Worm (Caenorhabditis elegans) whole organism, L1 larva: ENCODE results near the gene Y46H3A.5.

Source experiments
- C04F5.9 ChIP-seq: sonication (generic microtip); optimal IDR thresholded peaks from 2 replicates; lab custom pipeline; 2016; ENCODE audit warnings: missing genetic modification characterization, missing compliant biosample characterization
- C16A3.4 ChIP-seq: fragments of 150-350 bp; optimal IDR thresholded peaks from 2 replicates; lab custom pipeline; 2014; ENCODE audit warnings: missing biosample characterization, missing genetic modification characterization
- Y116A8C.19 ChIP-seq: sonication (generic microtip); optimal IDR thresholded peaks from 2 replicates; lab custom pipeline; 2016; ENCODE audit warnings: missing compliant biosample characterization, missing genetic modification characterization, borderline replicate concordance
- aha-1 ChIP-seq: fragments of 150-350 bp; optimal IDR thresholded peaks from 2 replicates; lab custom pipeline; 2014; ENCODE audit warnings: missing biosample characterization, missing genetic modification characterization
- alr-1 ChIP-seq: fragments of 200-800 bp; sonication (Bioruptor generic); optimal IDR thresholded peaks from 2 replicates; lab custom pipeline; 2018; ENCODE audit warnings: borderline replicate concordance, mild to moderate bottlenecking, missing genetic modification characterization, missing compliant biosample characterization
- aly-2 ChIP-seq: fragments of 150-350 bp; optimal IDR thresholded peaks from 2 replicates; lab custom pipeline; 2014; ENCODE audit warnings: missing biosample characterization, missing genetic modification characterization
- ceh-8 ChIP-seq: fragments of 200-800 bp; sonication (Bioruptor generic); optimal IDR thresholded peaks from 2 replicates; lab custom pipeline; 2018; ENCODE audit warnings: mild to moderate bottlenecking, missing genetic modification characterization, moderate library complexity, missing compliant biosample characterization
- ceh-82 ChIP-seq, 3 experiments: fragments of 150-350 bp in 1 of 3; sonication (generic microtip) in 2 of 3; optimal IDR thresholded peaks; 2 replicates each; lab custom pipeline; 2014 to 2017; ENCODE audit warnings: missing biosample characterization in 3 of 3, missing genetic modification characterization in 3 of 3
- ceh-88 ChIP-seq: fragments of 200-800 bp; sonication (Bioruptor generic); IDR thresholded peaks from 2 replicates; pipeline ENCODE4 v1.3.6; 2022; ENCODE audit warnings: missing genetic modification characterization, missing compliant biosample characterization
- ces-1 ChIP-seq: fragments of 150-350 bp; optimal IDR thresholded peaks from 2 replicates; lab custom pipeline; 2014; ENCODE audit warnings: missing biosample characterization, missing genetic modification reagents, missing genetic modification characterization
- dpl-1 ChIP-seq, 3 experiments: fragments of 150-350 bp in 2 of 3; sonication (generic microtip) in 1 of 3; optimal IDR thresholded peaks; 2 replicates each; lab custom pipeline; 2014 to 2017; ENCODE audit warnings: missing biosample characterization in 3 of 3, missing genetic modification characterization in 3 of 3, missing genetic modification reagents in 3 of 3
- egl-13 ChIP-seq: sonication (generic microtip); optimal IDR thresholded peaks from 2 replicates; lab custom pipeline; 2016; ENCODE audit warnings: missing genotype, missing genetic modification reagents, missing genetic modification characterization, missing compliant biosample characterization
- elt-2 ChIP-seq: sonication (generic microtip); optimal IDR thresholded peaks from 2 replicates; lab custom pipeline; 2016; ENCODE audit warnings: missing genetic modification characterization, mild to moderate bottlenecking, inconsistent platforms, missing compliant biosample characterization, missing genetic modification reagents
- elt-3 ChIP-seq, 6 experiments: fragments of 150-350 bp in 1 of 6; sonication (generic microtip); optimal IDR thresholded peaks; 2 replicates each; lab custom pipeline; 2017 to 2018; ENCODE audit warnings: missing biosample characterization in 6 of 6, missing genetic modification characterization in 6 of 6, inconsistent platforms in 1 of 6
- ets-5 ChIP-seq: fragments of 200-800 bp; sonication (Bioruptor generic); IDR thresholded peaks from 2 replicates; pipeline ENCODE4 v1.3.6; 2022; ENCODE audit warnings: missing genetic modification characterization, missing compliant biosample characterization
- fkh-8 ChIP-seq: sonication (generic microtip); optimal IDR thresholded peaks from 2 replicates; lab custom pipeline; 2016; ENCODE audit warnings: mild to moderate bottlenecking, missing genetic modification characterization, missing compliant biosample characterization
- fos-1 ChIP-seq: fragments of 150-350 bp; optimal IDR thresholded peaks from 2 replicates; lab custom pipeline; 2014; ENCODE audit warnings: missing biosample characterization, missing genetic modification characterization
- grh-1 ChIP-seq: fragments of 200-800 bp; sonication (Bioruptor generic); IDR thresholded peaks from 2 replicates; pipeline ENCODE4 v1.3.6; 2022; ENCODE audit warnings: missing genetic modification reagents, missing genetic modification characterization, missing compliant biosample characterization
- irx-1 ChIP-seq: sonication (generic microtip); optimal IDR thresholded peaks from 2 replicates; lab custom pipeline; 2016; ENCODE audit warnings: missing genetic modification characterization, missing compliant biosample characterization
- isw-1 ChIP-seq: fragments of 200-800 bp; sonication (Bioruptor generic); IDR thresholded peaks from 2 replicates; pipeline ENCODE4 v1.3.6; 2022; ENCODE audit warnings: missing genetic modification characterization, missing compliant biosample characterization
- jun-1 ChIP-seq: fragments of 150-350 bp; optimal IDR thresholded peaks from 2 replicates; lab custom pipeline; 2014; ENCODE audit warnings: missing biosample characterization, missing genetic modification reagents, missing genetic modification characterization
- lin-13 ChIP-seq: fragments of 150-350 bp; optimal IDR thresholded peaks from 2 replicates; lab custom pipeline; 2014; ENCODE audit warnings: missing biosample characterization, missing genetic modification reagents, missing genetic modification characterization
- lin-15B ChIP-seq: fragments of 150-350 bp; sonication (generic microtip); optimal IDR thresholded peaks from 3 replicates; lab custom pipeline; 2014; ENCODE audit warnings: missing biosample characterization, missing genetic modification characterization
- lin-35 ChIP-seq, 2 experiments: fragments of 150-350 bp; optimal IDR thresholded peaks; 2 replicates each; lab custom pipeline; 2014; ENCODE audit warnings: missing biosample characterization in 2 of 2, missing genetic modification characterization in 2 of 2, missing genetic modification reagents in 2 of 2
- mab-9 ChIP-seq: fragments of 200-800 bp; sonication (Bioruptor generic); IDR thresholded peaks from 2 replicates; pipeline ENCODE4 v1.3.6; 2022; ENCODE audit warnings: missing genetic modification reagents, missing genetic modification characterization, missing compliant biosample characterization
- mdl-1 ChIP-seq, 2 experiments: fragments of 150-350 bp; optimal IDR thresholded peaks; 2 replicates each; lab custom pipeline; 2014 to 2017; ENCODE audit warnings: missing biosample characterization in 2 of 2, missing genetic modification characterization in 2 of 2, inconsistent platforms in 1 of 2
- mef-2 ChIP-seq: fragments of 150-350 bp; optimal IDR thresholded peaks from 2 replicates; lab custom pipeline; 2014; ENCODE audit warnings: missing biosample characterization, missing genetic modification characterization
- mep-1 ChIP-seq: fragments of 150-350 bp; optimal IDR thresholded peaks from 2 replicates; lab custom pipeline; 2014; ENCODE audit warnings: missing biosample characterization, missing genetic modification characterization
- nhr-11 ChIP-seq: fragments of 150-350 bp; optimal IDR thresholded peaks from 2 replicates; lab custom pipeline; 2014; ENCODE audit warnings: missing biosample characterization, missing genetic modification characterization
- nhr-12 ChIP-seq: sonication (generic microtip); optimal IDR thresholded peaks from 2 replicates; lab custom pipeline; 2017; ENCODE audit warnings: missing biosample characterization, missing genetic modification characterization
- nhr-237 ChIP-seq: fragments of 150-350 bp; optimal IDR thresholded peaks from 2 replicates; lab custom pipeline; 2014; ENCODE audit warnings: missing biosample characterization, missing genetic modification characterization
- nhr-28 ChIP-seq: fragments of 150-350 bp; optimal IDR thresholded peaks from 2 replicates; lab custom pipeline; 2014; ENCODE audit warnings: missing biosample characterization, missing genetic modification characterization
- nhr-47 ChIP-seq: sonication (generic microtip); optimal IDR thresholded peaks from 2 replicates; lab custom pipeline; 2016; ENCODE audit warnings: mild to moderate bottlenecking, missing genetic modification characterization, moderate library complexity, missing compliant biosample characterization
- nhr-71 ChIP-seq: sonication (generic microtip); optimal IDR thresholded peaks from 2 replicates; lab custom pipeline; 2016; ENCODE audit warnings: mild to moderate bottlenecking, missing genetic modification characterization, moderate library complexity, missing compliant biosample characterization
- nhr-76 ChIP-seq: sonication (generic microtip); optimal IDR thresholded peaks from 2 replicates; lab custom pipeline; 2017; ENCODE audit warnings: missing biosample characterization, missing genetic modification characterization
- nhr-77 ChIP-seq: fragments of 150-350 bp; optimal IDR thresholded peaks from 2 replicates; lab custom pipeline; 2014; ENCODE audit warnings: missing biosample characterization, missing genetic modification characterization
- nhr-85 ChIP-seq: sonication (generic microtip); peaks from one replicate; lab custom pipeline; 2016; ENCODE audit warnings: missing genetic modification characterization, inconsistent platforms, missing compliant biosample characterization
- nhr-90 ChIP-seq: sonication (generic microtip); optimal IDR thresholded peaks from 2 replicates; lab custom pipeline; 2016; ENCODE audit warnings: mild to moderate bottlenecking, missing genetic modification characterization, missing compliant biosample characterization; ENCODE audit not compliant: poor library complexity
- pag-3 ChIP-seq: sonication (generic microtip); optimal IDR thresholded peaks from 2 replicates; lab custom pipeline; 2017; ENCODE audit warnings: missing genetic modification characterization, mild to moderate bottlenecking, missing compliant biosample characterization, antibody characterized with exemption, borderline replicate concordance; ENCODE audit not compliant: insufficient read depth
- pqm-1 ChIP-seq: sonication (generic microtip); optimal IDR thresholded peaks from 3 replicates; lab custom pipeline; 2017; ENCODE audit warnings: missing biosample characterization, missing genetic modification characterization
- rnt-1 ChIP-seq: sonication (generic microtip); optimal IDR thresholded peaks from 2 replicates; lab custom pipeline; 2016; ENCODE audit warnings: mild to moderate bottlenecking, missing genetic modification characterization, moderate library complexity, missing compliant biosample characterization
- snpc-4 ChIP-seq: fragments of 150-350 bp; optimal IDR thresholded peaks from 2 replicates; lab custom pipeline; 2014; ENCODE audit warnings: missing biosample characterization, missing genetic modification characterization
- sox-4 ChIP-seq: sonication (generic microtip); optimal IDR thresholded peaks from 2 replicates; lab custom pipeline; 2016; ENCODE audit warnings: missing genetic modification characterization, missing compliant biosample characterization
- swsn-7 ChIP-seq: sonication (generic microtip); optimal IDR thresholded peaks from 2 replicates; lab custom pipeline; 2016; ENCODE audit warnings: missing genetic modification characterization, missing compliant biosample characterization
- tbx-2 ChIP-seq: sonication (generic microtip); optimal IDR thresholded peaks from 2 replicates; lab custom pipeline; 2016; ENCODE audit warnings: missing genetic modification characterization, missing compliant biosample characterization
- unc-130 ChIP-seq: fragments of 150-350 bp; optimal IDR thresholded peaks from 2 replicates; lab custom pipeline; 2017; ENCODE audit warnings: missing biosample characterization, missing genetic modification characterization, inconsistent platforms
- unc-62 ChIP-seq: fragments of 150-350 bp; optimal IDR thresholded peaks from 2 replicates; lab custom pipeline; 2014; ENCODE audit warnings: missing biosample characterization, missing genetic modification reagents, missing genetic modification characterization
- vab-15 ChIP-seq: sonication (generic microtip); optimal IDR thresholded peaks from 2 replicates; lab custom pipeline; 2017; ENCODE audit warnings: missing genotype, mild to moderate bottlenecking, missing genetic modification characterization, missing compliant biosample characterization
- zip-4 ChIP-seq: fragments of 200-800 bp; sonication (Bioruptor generic); optimal IDR thresholded peaks from 2 replicates; lab custom pipeline; 2018; ENCODE audit warnings: mild to moderate bottlenecking, missing genetic modification characterization, moderate library complexity, missing compliant biosample characterization
- ztf-11 ChIP-seq, 2 experiments: sonication (generic microtip); optimal IDR thresholded peaks; 2 replicates each; lab custom pipeline; 2016 to 2017; ENCODE audit warnings: missing genetic modification characterization in 2 of 2, missing biosample characterization in 1 of 2, missing compliant biosample characterization in 1 of 2
- ztf-4 ChIP-seq: fragments of 150-350 bp; optimal IDR thresholded peaks from 2 replicates; lab custom pipeline; 2014; ENCODE audit warnings: missing biosample characterization, missing genetic modification characterization

The Y46H3A.5 gene

ce11 chrV:1804645-1805559 lies 9.8 kb downstream of the Y46H3A.5 start, which contains the start of the genes hsp-16.2 and hsp-16.41 (continued):
- TF ChIP-seq fos-1 (tag; lab: Kevin White, UChicago) (no peak), ets-5 (GFP tag; lab: Robert Waterston, UW) (no peak), elt-2 (tag; lab: Kevin White, UChicago) (peak; percentile 34), zip-4 (GFP tag; lab: Kevin White, UChicago) (no peak), tbx-2 (tag; lab: Kevin White, UChicago) (peak; percentile 10), aha-1 (tag; lab: Kevin White, UChicago) (peak; percentile 13), Y116A8C.19 (tag; lab: Kevin White, UChicago) (no peak), lin-35 (GFP tag; optimal IDR thresholded peaks at IDR 0.05; lab: Kevin White, UChicago) (peak; percentile 32 to 57), ceh-82 (tag; optimal IDR thresholded peaks at IDR 0.05; lab: Kevin White, UChicago) (peak in 1 of 3 experiments; percentile 46), sox-4 (tag; lab: Kevin White, UChicago) (peak; percentile 24), nhr-237 (tag; lab: Kevin White, UChicago) (no peak), ceh-8 (GFP tag; lab: Kevin White, UChicago) (no peak), nhr-11 (tag; lab: Kevin White, UChicago) (no peak), ces-1 (GFP tag; lab: Kevin White, UChicago) (no peak), snpc-4 (tag; lab: Kevin White, UChicago) (no peak), irx-1 (tag; lab: Kevin White, UChicago) (no peak), swsn-7 (peak; percentile 80), nhr-12 (no peak), nhr-47 (tag; lab: Kevin White, UChicago) (peak; percentile 60), mef-2 (tag; lab: Kevin White, UChicago) (peak; percentile 63), nhr-28 (no peak), aly-2 (tag; lab: Kevin White, UChicago) (no peak), nhr-77 (tag; lab: Kevin White, UChicago) (no peak), lin-15B (no peak), unc-62 (no peak), mep-1 (tag; lab: Kevin White, UChicago) (peak; percentile 56), nhr-76 (tag; lab: Kevin White, UChicago) (no peak), nhr-90 (tag; lab: Kevin White, UChicago) (peak; percentile 48), unc-130 (tag; lab: Kevin White, UChicago) (no peak), pag-3 (tag; lab: Kevin White, UChicago) (no peak), nhr-85 (peak; percentile 45), alr-1 (tag; lab: Kevin White, UChicago) (no peak), rnt-1 (tag; lab: Kevin White, UChicago) (peak; percentile 29), C04F5.9 (tag; lab: Kevin White, UChicago) (no peak), grh-1 (no peak), dpl-1 (GFP tag; optimal IDR thresholded peaks at IDR 0.05; lab: Kevin White, UChicago) (peak in 2 of 3 experiments; percentile 30 to 50), vab-15 (tag; lab: Kevin White, UChicago) (no peak), ztf-11 (tag; optimal IDR thresholded peaks at IDR 0.05; lab: Kevin White, UChicago) (peak in 1 of 2 experiments; percentile 48), mdl-1 (tag; optimal IDR thresholded peaks at IDR 0.05; lab: Kevin White, UChicago) (peak in 1 of 2 experiments; percentile 52), pqm-1 (tag; lab: Kevin White, UChicago) (no peak), ceh-88 (no peak), nhr-71 (tag; lab: Kevin White, UChicago) (peak; percentile 79), jun-1 (tag; lab: Kevin White, UChicago) (no peak), elt-3 (tag; optimal IDR thresholded peaks at IDR 0.05; lab: Kevin White, UChicago) (peak in 1 of 6 experiments; percentile 2), fkh-8 (peak; percentile 92), C16A3.4 (tag; lab: Kevin White, UChicago) (no peak), ztf-4 (tag; lab: Kevin White, UChicago) (peak; percentile 13), mab-9 (no peak), egl-13 (peak; percentile 82), lin-13 (no peak), isw-1 (0 out of 2 replicates have a peak, but pooled peaks have one; percentile 20)
